Worm (Caenorhabditis elegans) whole organism, mixed stage, embryonic: ENCODE data around the gene hda-5.

Source experiments
- M03D4.4 ChIP-seq: sonication (generic microtip); optimal IDR thresholded peaks from 2 replicates; lab custom pipeline; 2017; ENCODE audit warnings: mild to moderate bottlenecking, missing genetic modification characterization, missing compliant biosample characterization
- bed-3 ChIP-seq: fragments of 200-800 bp; sonication (Bioruptor generic); optimal IDR thresholded peaks from 3 replicates; lab custom pipeline; 2018; ENCODE audit warnings: mild to moderate bottlenecking, missing genetic modification characterization, moderate library complexity, missing compliant biosample characterization
- blmp-1 ChIP-seq: fragments of 150-350 bp; optimal IDR thresholded peaks from 2 replicates; lab custom pipeline; 2014; ENCODE audit warnings: missing biosample characterization, missing genetic modification characterization
- ceh-39 ChIP-seq: fragments of 150-350 bp; optimal IDR thresholded peaks from 2 replicates; lab custom pipeline; 2014; ENCODE audit warnings: missing biosample characterization, missing genetic modification characterization
- ceh-83 ChIP-seq: fragments of 200-800 bp; sonication (Bioruptor generic); optimal IDR thresholded peaks from 2 replicates; lab custom pipeline; 2018; ENCODE audit warnings: mild to moderate bottlenecking, missing genetic modification characterization, missing compliant biosample characterization
- ces-1 ChIP-seq: fragments of 150-350 bp; optimal IDR thresholded peaks from 2 replicates; lab custom pipeline; 2014; ENCODE audit warnings: missing biosample characterization, missing genetic modification reagents, missing genetic modification characterization
- drap-1 ChIP-seq: fragments of 200-800 bp; sonication (Bioruptor generic); optimal IDR thresholded peaks from 3 replicates; lab custom pipeline; 2018; ENCODE audit warnings: mild to moderate bottlenecking, missing genetic modification characterization, missing compliant biosample characterization
- elt-1 ChIP-seq: sonication (generic microtip); optimal IDR thresholded peaks from 2 replicates; lab custom pipeline; 2017; ENCODE audit warnings: missing genetic modification characterization, mild to moderate bottlenecking, missing compliant biosample characterization, antibody characterized with exemption, moderate library complexity, borderline replicate concordance; ENCODE audit not compliant: insufficient read depth
- elt-3 ChIP-seq: fragments of 150-350 bp; optimal IDR thresholded peaks from 2 replicates; lab custom pipeline; 2014; ENCODE audit warnings: missing biosample characterization, missing genetic modification characterization
- flh-1 ChIP-seq: fragments of 200-800 bp; sonication (Bioruptor generic); optimal IDR thresholded peaks from 2 replicates; lab custom pipeline; 2018; ENCODE audit warnings: mild to moderate bottlenecking, missing genetic modification characterization, moderate library complexity, missing compliant biosample characterization
- ham-2 ChIP-seq: fragments of 200-800 bp; sonication (Bioruptor generic); optimal IDR thresholded peaks from 2 replicates; lab custom pipeline; 2018; ENCODE audit warnings: mild to moderate bottlenecking, missing genetic modification characterization, missing compliant biosample characterization
- hlh-1 ChIP-seq: fragments of 150-350 bp; optimal IDR thresholded peaks from 2 replicates; lab custom pipeline; 2014; ENCODE audit warnings: missing biosample characterization, missing genetic modification reagents, missing genetic modification characterization
- lin-32 ChIP-seq: fragments of 200-800 bp; sonication (Bioruptor generic); optimal IDR thresholded peaks from 2 replicates; lab custom pipeline; 2018; ENCODE audit warnings: mild to moderate bottlenecking, missing genetic modification characterization, missing compliant biosample characterization
- lsy-2 ChIP-seq: fragments of 150-350 bp; optimal IDR thresholded peaks from 2 replicates; lab custom pipeline; 2014; ENCODE audit warnings: missing biosample characterization, missing genetic modification characterization
- mab-5 ChIP-seq: fragments of 150-350 bp; optimal IDR thresholded peaks from 2 replicates; lab custom pipeline; 2014; ENCODE audit warnings: missing biosample characterization, missing genetic modification characterization
- mep-1 ChIP-seq: fragments of 150-350 bp; optimal IDR thresholded peaks from 2 replicates; lab custom pipeline; 2017; ENCODE audit warnings: missing biosample characterization, missing genetic modification reagents, missing genetic modification characterization, inconsistent platforms
- mls-2 ChIP-seq: sonication (generic microtip); optimal IDR thresholded peaks from 2 replicates; lab custom pipeline; 2016; ENCODE audit warnings: mild to moderate bottlenecking, missing genetic modification characterization, moderate library complexity, missing compliant biosample characterization
- nhr-12 ChIP-seq: fragments of 150-350 bp; optimal IDR thresholded peaks from 2 replicates; lab custom pipeline; 2014; ENCODE audit warnings: missing biosample characterization, missing genetic modification characterization
- nhr-2 ChIP-seq: fragments of 150-350 bp; optimal IDR thresholded peaks from 2 replicates; lab custom pipeline; 2014; ENCODE audit warnings: missing biosample characterization, missing genetic modification characterization
- nhr-237 ChIP-seq: fragments of 150-350 bp; optimal IDR thresholded peaks from 2 replicates; lab custom pipeline; 2014; ENCODE audit warnings: missing biosample characterization, missing genetic modification characterization
- nhr-28 ChIP-seq: fragments of 150-350 bp; optimal IDR thresholded peaks from 2 replicates; lab custom pipeline; 2014; ENCODE audit warnings: missing biosample characterization, missing genetic modification characterization
- nhr-76 ChIP-seq: sonication (generic microtip); optimal IDR thresholded peaks from 2 replicates; lab custom pipeline; 2017; ENCODE audit warnings: missing biosample characterization, missing genetic modification characterization
- pha-4 ChIP-seq: fragments of 150-350 bp; optimal IDR thresholded peaks from 2 replicates; lab custom pipeline; 2018; ENCODE audit warnings: missing biosample characterization, missing genetic modification reagents, missing genetic modification characterization
- sptf-1 ChIP-seq: sonication (generic microtip); optimal IDR thresholded peaks from 2 replicates; lab custom pipeline; 2017; ENCODE audit warnings: mild to moderate bottlenecking, missing genetic modification characterization, moderate library complexity, missing compliant biosample characterization
- tbx-8 ChIP-seq: fragments of 200-800 bp; sonication (Bioruptor generic); optimal IDR thresholded peaks from 2 replicates; lab custom pipeline; 2018; ENCODE audit warnings: mild to moderate bottlenecking, missing genetic modification characterization, moderate library complexity, missing compliant biosample characterization
- unc-120 ChIP-seq: sonication (generic microtip); optimal IDR thresholded peaks from 2 replicates; lab custom pipeline; 2017; ENCODE audit warnings: missing genetic modification characterization, missing compliant biosample characterization; ENCODE audit not compliant: poor library complexity, severe bottlenecking
- unc-62 ChIP-seq: fragments of 150-350 bp; optimal IDR thresholded peaks from 2 replicates; lab custom pipeline; 2014; ENCODE audit warnings: missing biosample characterization, missing genetic modification reagents, missing genetic modification characterization
- ztf-11 ChIP-seq: fragments of 150-350 bp; optimal IDR thresholded peaks from 2 replicates; lab custom pipeline; 2014; ENCODE audit warnings: missing biosample characterization, missing genetic modification characterization

hda-5 gene

DNA sequence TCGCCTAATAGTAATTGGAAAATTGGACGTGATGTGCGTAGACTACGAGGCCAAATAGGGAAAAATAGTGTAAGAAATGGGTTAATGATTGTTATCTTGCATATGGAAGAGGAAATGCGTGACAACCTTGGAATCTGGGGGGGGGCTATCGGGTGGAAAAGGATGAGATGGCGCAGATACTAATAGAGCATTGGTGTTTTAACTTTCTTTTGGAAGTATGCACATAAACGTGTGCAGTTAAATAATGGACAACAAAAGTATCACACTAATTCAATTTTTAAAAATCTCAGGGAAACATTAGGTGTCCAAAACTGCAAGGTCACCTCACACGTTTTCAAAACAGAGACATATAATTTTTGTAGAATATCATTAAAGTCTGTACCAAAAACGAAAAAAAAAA, 21.0 kb downstream of the hda-5 start, which contains the start of gene Y6D1A.2:
Gene Y6D1A.2, minus strand, starts transcription at position 101 of the 400 bp plus-strand sequence.
- TF ChIP-seq elt-1 (tag; lab: Kevin White, UChicago) (peak; percentile 50), blmp-1 (tag; lab: Kevin White, UChicago) (no peak)
- TF ChIP-seq, all 35 proteins: peak for 1

DNA sequence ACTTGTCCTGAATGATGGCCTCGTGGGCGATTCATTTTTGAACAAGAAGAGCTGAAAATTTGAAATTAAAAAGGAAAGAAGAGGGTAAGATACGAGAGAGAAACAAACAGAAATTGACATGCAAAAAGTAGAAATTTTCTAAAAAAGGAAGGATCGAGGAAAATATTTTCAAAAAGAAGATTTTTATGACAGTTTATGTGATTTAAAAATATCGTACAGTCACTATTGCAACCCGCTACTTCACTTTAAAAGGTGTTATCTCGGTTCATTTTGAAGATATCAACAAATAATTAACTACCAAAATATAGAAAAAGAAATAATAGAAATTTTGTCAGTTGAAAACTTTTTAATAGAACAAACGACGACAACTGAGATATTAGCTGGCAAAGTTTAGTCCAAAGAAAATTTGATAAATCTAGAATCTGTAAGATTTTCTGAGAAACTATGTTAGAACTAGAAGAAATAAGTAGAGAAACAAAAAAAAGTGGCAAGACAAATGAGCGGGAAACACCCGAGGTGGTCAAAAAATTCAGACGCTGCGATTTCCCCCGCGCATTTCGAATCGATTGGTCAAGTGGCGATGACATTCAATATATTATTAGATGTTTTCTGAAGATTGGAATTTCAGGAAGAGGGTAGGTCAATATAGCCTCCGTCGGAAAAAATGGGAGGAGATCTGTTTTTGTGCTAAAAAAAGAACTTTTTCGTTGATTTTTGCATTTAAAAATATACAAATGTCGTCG, 24.9 kb downstream of the hda-5 start, which contains the start of gene Y6D1A.1:
Gene Y6D1A.1, minus strand, starts transcription at position 51 of the 743 bp plus-strand sequence.
- TF ChIP-seq hlh-1 (tag; lab: Kevin White, UChicago) (no peak), ztf-11 (tag; lab: Kevin White, UChicago) (no peak)

DNA sequence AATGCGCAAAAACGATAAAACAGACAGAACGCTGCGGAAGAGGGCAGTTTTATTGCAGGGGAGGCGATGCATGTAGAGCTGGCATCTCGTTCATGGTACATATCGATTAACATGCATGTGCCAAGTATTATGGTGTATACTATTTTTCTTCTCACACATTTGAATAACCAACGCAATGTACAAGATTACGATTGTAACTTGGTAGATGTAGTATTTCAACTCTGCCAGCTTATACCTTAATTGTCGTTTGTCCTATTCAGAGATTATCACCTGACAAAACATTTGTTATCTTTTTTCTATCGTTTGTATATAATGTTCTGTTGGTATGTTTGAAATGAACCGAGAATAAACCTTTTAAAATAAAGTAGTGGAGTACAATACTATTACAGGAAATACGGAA, 31.1 kb downstream of the hda-5 start, which contains the start of gene pes-5:
Gene pes-5, minus strand, starts transcription at position 101 of the 400 bp plus-strand sequence.
- TF ChIP-seq pha-4 (tag; lab: Kevin White, UChicago) (no peak), unc-120 (no peak), sptf-1 (no peak), nhr-2 (tag; lab: Kevin White, UChicago) (no peak), nhr-28 (tag; lab: Kevin White, UChicago) (no peak), M03D4.4 (no peak), nhr-12 (tag; lab: Kevin White, UChicago) (no peak), nhr-237 (no peak), mep-1 (tag; lab: Kevin White, UChicago) (no peak), blmp-1 (tag; lab: Kevin White, UChicago) (no peak), lsy-2 (tag; lab: Kevin White, UChicago) (no peak), drap-1 (no peak), ham-2 (GFP tag; lab: Kevin White, UChicago) (no peak), ceh-39 (no peak), tbx-8 (GFP tag; lab: Kevin White, UChicago) (no peak)

DNA sequence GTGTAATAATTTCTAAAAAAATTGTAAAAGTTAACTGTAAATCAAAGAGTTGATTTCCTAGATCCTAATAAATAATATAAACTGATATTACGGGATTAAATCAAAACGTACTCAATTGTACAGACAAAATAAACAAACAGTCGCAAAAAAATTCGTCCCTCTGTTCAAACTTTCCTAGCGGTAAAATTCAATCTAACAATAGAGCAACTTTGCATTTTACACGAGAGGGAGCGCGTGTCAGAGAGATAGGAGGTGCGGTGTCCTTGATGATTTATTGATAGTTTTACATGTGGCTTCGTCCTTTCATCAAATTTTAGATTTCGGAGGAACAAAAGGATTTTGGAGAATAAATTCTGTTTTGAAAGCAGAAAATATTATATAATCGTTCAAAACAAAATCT, 31.8 kb downstream of the hda-5 start:
- TF ChIP-seq mab-5 (tag; lab: Kevin White, UChicago) (peak; percentile 54), elt-1 (tag; lab: Kevin White, UChicago) (no peak), nhr-76 (tag; lab: Kevin White, UChicago) (no peak), unc-62 (GFP tag; lab: Kevin White, UChicago) (peak; percentile 38)

DNA sequence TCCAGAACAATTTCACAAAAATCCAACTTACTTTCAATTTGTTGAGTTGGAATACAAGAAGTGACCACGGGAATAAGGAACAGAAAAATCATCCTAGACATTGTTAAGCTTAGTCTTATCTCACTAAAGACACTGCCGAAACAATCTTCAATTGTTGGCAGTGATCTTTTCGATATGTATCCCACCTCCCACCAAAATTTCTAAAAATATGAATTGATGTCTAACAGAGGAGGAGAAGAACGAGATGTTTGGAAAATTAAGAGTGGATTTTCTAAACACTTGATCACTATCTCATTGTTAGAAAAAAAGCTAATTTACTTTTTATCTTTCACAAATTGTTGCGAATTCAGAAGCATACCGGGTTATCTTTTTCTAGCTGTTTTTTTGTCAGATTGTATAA, 33.6 kb downstream of the hda-5 start, which contains the start of gene clec-144:
Gene clec-144, minus strand, starts transcription at position 101 of the 400 bp plus-strand sequence.
- TF ChIP-seq nhr-28 (tag; lab: Kevin White, UChicago) = no peak
- no peak for TF ChIP-seq ces-1 (GFP tag; lab: Kevin White, UChicago)
- no peak for TF ChIP-seq mls-2 (tag; lab: Kevin White, UChicago)
- no peak for TF ChIP-seq nhr-237
- TF ChIP-seq lin-32 (GFP tag; lab: Kevin White, UChicago) = no peak

DNA sequence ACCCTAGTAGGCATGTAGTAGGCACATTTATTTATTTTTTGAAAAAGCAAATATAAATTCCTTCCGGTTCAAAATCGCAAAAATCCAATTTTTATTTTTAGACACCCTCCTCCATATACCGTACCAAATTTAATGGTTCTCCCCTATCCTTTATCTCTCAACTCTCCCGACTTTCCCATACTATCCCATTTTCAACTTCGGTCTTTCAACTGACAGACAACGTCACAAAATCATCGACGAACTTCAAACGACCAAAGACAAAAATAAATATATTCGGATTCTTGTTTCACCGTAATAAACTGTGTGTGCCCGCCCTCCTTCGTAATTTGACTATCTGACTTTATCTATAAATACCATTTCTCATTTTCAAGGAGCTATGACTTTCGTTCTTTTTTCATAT, 36.4 kb downstream of the hda-5 start, which contains the start of gene T27D12.6:
Gene T27D12.6, plus strand, starts transcription at position 301 of the 400 bp plus-strand sequence.
- no peak for TF ChIP-seq pha-4 (tag; lab: Kevin White, UChicago)
- TF ChIP-seq tbx-8 (GFP tag; lab: Kevin White, UChicago) = no peak
- no peak for TF ChIP-seq ztf-11 (tag; lab: Kevin White, UChicago)
- TF ChIP-seq nhr-12 (tag; lab: Kevin White, UChicago) = no peak
- TF ChIP-seq drap-1 = no peak
- TF ChIP-seq unc-62 (GFP tag; lab: Kevin White, UChicago) = no peak
- TF ChIP-seq bed-3 (GFP tag; lab: Kevin White, UChicago) = no peak
- TF ChIP-seq blmp-1 (tag; lab: Kevin White, UChicago) = no peak
- TF ChIP-seq unc-120 = no peak
- TF ChIP-seq lsy-2 (tag; lab: Kevin White, UChicago) = no peak
- TF ChIP-seq flh-1 (GFP tag; lab: Kevin White, UChicago) = no peak
- no peak for TF ChIP-seq lin-32 (GFP tag; lab: Kevin White, UChicago)
- no peak for TF ChIP-seq mls-2 (tag; lab: Kevin White, UChicago)
- no peak for TF ChIP-seq elt-3 (tag; lab: Kevin White, UChicago)
- TF ChIP-seq ceh-83 (GFP tag; lab: Kevin White, UChicago) = no peak
- no peak for TF ChIP-seq sptf-1
- TF ChIP-seq M03D4.4 = no peak
- TF ChIP-seq, all 35 proteins: peak for 0
